Worm (Caenorhabditis elegans) whole organism, young adult: ENCODE measurements around the gene srv-4.

Experiments used
- B0019.2 ChIP-seq: fragments of 200-800 bp; sonication (Bioruptor generic); conservative IDR thresholded peaks from 2 replicates; pipeline ENCODE4 v1.3.6; 2022; ENCODE audit warnings: missing genetic modification reagents, missing genetic modification characterization, missing compliant biosample characterization
- B0336.3 ChIP-seq: fragments of 200-800 bp; sonication (Bioruptor generic); IDR thresholded peaks from 2 replicates; pipeline ENCODE4 v1.3.6; 2022; ENCODE audit warnings: missing genetic modification characterization, missing compliant biosample characterization
- F23B12.7 ChIP-seq: sonication (generic microtip); optimal IDR thresholded peaks from 2 replicates; lab custom pipeline; 2017; ENCODE audit warnings: missing genetic modification characterization, mild to moderate bottlenecking, missing compliant biosample characterization, antibody characterized with exemption, moderate library complexity; ENCODE audit not compliant: insufficient read depth
- F33H1.4 ChIP-seq: fragments of 200-800 bp; sonication (Bioruptor generic); IDR thresholded peaks from 2 replicates; pipeline ENCODE4 v1.3.6; 2022; ENCODE audit warnings: missing genetic modification reagents, missing genetic modification characterization, missing compliant biosample characterization
- F49E8.2 ChIP-seq: sonication (generic microtip); optimal IDR thresholded peaks from 3 replicates; lab custom pipeline; 2017; ENCODE audit warnings: missing genetic modification characterization, mild to moderate bottlenecking, missing compliant biosample characterization, antibody characterized with exemption, moderate library complexity; ENCODE audit not compliant: insufficient read depth
- K12H6.12 ChIP-seq: fragments of 200-800 bp; sonication (Bioruptor generic); optimal IDR thresholded peaks from 2 replicates; lab custom pipeline; 2018; ENCODE audit warnings: mild to moderate bottlenecking, missing genetic modification characterization, missing compliant biosample characterization
- Y56A3A.18 ChIP-seq: fragments of 200-800 bp; sonication (Bioruptor generic); IDR thresholded peaks from 2 replicates; pipeline ENCODE4 v1.3.6; 2022; ENCODE audit warnings: missing genetic modification reagents, missing genetic modification characterization, missing compliant biosample characterization
- aptf-2 ChIP-seq: fragments of 200-800 bp; sonication (Bioruptor generic); conservative IDR thresholded peaks from 2 replicates; pipeline ENCODE4 v1.3.6; 2022; ENCODE audit warnings: missing genetic modification reagents, missing genetic modification characterization, missing compliant biosample characterization
- aptf-3 ChIP-seq: fragments of 200-800 bp; sonication (Bioruptor generic); IDR thresholded peaks from 2 replicates; pipeline ENCODE4 v1.3.6; 2022; ENCODE audit warnings: missing genetic modification characterization, missing compliant biosample characterization
- ccch-3 ChIP-seq: fragments of 200-800 bp; sonication (Bioruptor generic); optimal IDR thresholded peaks from 2 replicates; lab custom pipeline; 2018; ENCODE audit warnings: mild to moderate bottlenecking, missing genetic modification characterization, missing compliant biosample characterization
- cebp-1 ChIP-seq, 2 experiments: fragments of 200-800 bp in 1 of 2; sonication (Bioruptor generic) in 1 of 2; sonication (generic microtip) in 1 of 2; IDR thresholded peaks in 1 of 2; optimal IDR thresholded peaks in 1 of 2; 2 replicates each; pipeline versions ENCODE4 v1.3.6 to Lab custom; 2017 to 2022; ENCODE audit warnings: missing compliant biosample characterization in 2 of 2, missing genetic modification characterization in 2 of 2, mild to moderate bottlenecking in 1 of 2, missing genetic modification reagents in 1 of 2, moderate library complexity in 1 of 2
- cebp-2 ChIP-seq: fragments of 200-800 bp; sonication (Bioruptor generic); IDR thresholded peaks from 2 replicates; pipeline ENCODE4 v1.3.6; 2022; ENCODE audit warnings: missing genetic modification characterization, missing compliant biosample characterization
- ceh-27 ChIP-seq: fragments of 200-800 bp; sonication (Bioruptor generic); optimal IDR thresholded peaks from 2 replicates; lab custom pipeline; 2018; ENCODE audit warnings: mild to moderate bottlenecking, missing genetic modification characterization, moderate library complexity, missing compliant biosample characterization
- ceh-40 ChIP-seq: fragments of 200-800 bp; sonication (Bioruptor generic); IDR thresholded peaks from 2 replicates; pipeline ENCODE4 v1.3.6; 2022; ENCODE audit warnings: missing genetic modification characterization, missing compliant biosample characterization
- dpff-1 ChIP-seq: sonication (generic microtip); optimal IDR thresholded peaks from 2 replicates; lab custom pipeline; 2017; ENCODE audit warnings: mild to moderate bottlenecking, missing genetic modification characterization, missing compliant biosample characterization
- dpl-1 ChIP-seq: fragments of 150-350 bp; optimal IDR thresholded peaks from 2 replicates; lab custom pipeline; 2014; ENCODE audit warnings: missing biosample characterization, missing genetic modification reagents, missing genetic modification characterization
- egl-18 ChIP-seq: fragments of 200-800 bp; sonication (Bioruptor generic); IDR thresholded peaks from 2 replicates; pipeline ENCODE4 v1.3.6; 2022; ENCODE audit warnings: missing genetic modification reagents, missing genetic modification characterization, missing compliant biosample characterization
- egrh-3 ChIP-seq: fragments of 200-800 bp; sonication (Bioruptor generic); IDR thresholded peaks from 2 replicates; pipeline ENCODE4 v1.3.6; 2022; ENCODE audit warnings: missing genetic modification reagents, missing genetic modification characterization, missing compliant biosample characterization
- ekl-4 ChIP-seq: fragments of 200-800 bp; sonication (Bioruptor generic); IDR thresholded peaks from 2 replicates; pipeline ENCODE4 v1.3.6; 2022; ENCODE audit warnings: missing genetic modification reagents, missing genetic modification characterization, missing compliant biosample characterization
- ets-4 ChIP-seq: fragments of 200-800 bp; sonication (Bioruptor generic); optimal IDR thresholded peaks from 2 replicates; lab custom pipeline; 2018; ENCODE audit warnings: mild to moderate bottlenecking, missing genetic modification characterization, missing compliant biosample characterization
- hlh-12 ChIP-seq: sonication (generic microtip); optimal IDR thresholded peaks from 2 replicates; lab custom pipeline; 2016; ENCODE audit warnings: missing genetic modification characterization, missing compliant biosample characterization
- hrde-1 ChIP-seq: sonication (generic microtip); optimal IDR thresholded peaks from 2 replicates; lab custom pipeline; 2016; ENCODE audit warnings: missing genetic modification characterization, mild to moderate bottlenecking, missing compliant biosample characterization, moderate library complexity, missing genotype, missing genetic modification reagents, borderline replicate concordance
- hsf-1 ChIP-seq: fragments of 200-800 bp; sonication (Bioruptor generic); IDR thresholded peaks from 2 replicates; pipeline ENCODE4 v1.3.6; 2022; ENCODE audit warnings: missing genetic modification reagents, missing genetic modification characterization, missing compliant biosample characterization
- lir-1 ChIP-seq: fragments of 200-800 bp; sonication (Bioruptor generic); conservative IDR thresholded peaks from 2 replicates; pipeline ENCODE4 v1.3.6; 2022; ENCODE audit warnings: missing genetic modification reagents, missing genetic modification characterization, missing compliant biosample characterization
- madf-3 ChIP-seq: fragments of 200-800 bp; sonication (Bioruptor generic); IDR thresholded peaks from 2 replicates; pipeline ENCODE4 v1.3.6; 2022; ENCODE audit warnings: missing genetic modification reagents, missing genetic modification characterization, missing compliant biosample characterization
- madf-8 ChIP-seq: fragments of 200-800 bp; sonication (Bioruptor generic); conservative IDR thresholded peaks from 2 replicates; pipeline ENCODE4 v1.3.6; 2022; ENCODE audit warnings: missing genetic modification reagents, missing genetic modification characterization, missing compliant biosample characterization
- mcd-1 ChIP-seq: fragments of 200-800 bp; sonication (Bioruptor generic); IDR thresholded peaks from 2 replicates; pipeline ENCODE4 v1.3.6; 2022; ENCODE audit warnings: missing genetic modification reagents, missing genetic modification characterization, missing compliant biosample characterization
- mel-28 ChIP-seq: sonication (generic microtip); optimal IDR thresholded peaks from 2 replicates; lab custom pipeline; 2016; ENCODE audit warnings: borderline replicate concordance, mild to moderate bottlenecking, missing genetic modification characterization, missing compliant biosample characterization
- mes-4 ChIP-seq: sonication (generic microtip); optimal IDR thresholded peaks from 2 replicates; lab custom pipeline; 2016; ENCODE audit warnings: missing genotype, missing genetic modification characterization, missing compliant biosample characterization
- nfya-2 ChIP-seq: fragments of 200-800 bp; sonication (Bioruptor generic); IDR thresholded peaks from 2 replicates; pipeline ENCODE4 v1.3.6; 2022; ENCODE audit warnings: missing genetic modification reagents, missing genetic modification characterization, missing compliant biosample characterization
- nhr-27 ChIP-seq: fragments of 200-800 bp; sonication (Bioruptor generic); optimal IDR thresholded peaks from 2 replicates; lab custom pipeline; 2018; ENCODE audit warnings: mild to moderate bottlenecking, missing genetic modification characterization, moderate library complexity, missing compliant biosample characterization
- nhr-90 ChIP-seq: sonication (generic microtip); optimal IDR thresholded peaks from 2 replicates; lab custom pipeline; 2016; ENCODE audit warnings: missing genotype, mild to moderate bottlenecking, missing genetic modification characterization, missing compliant biosample characterization
- pbrm-1 ChIP-seq: fragments of 200-800 bp; sonication (Bioruptor generic); IDR thresholded peaks from 2 replicates; pipeline ENCODE4 v1.3.6; 2022; ENCODE audit warnings: missing genetic modification reagents, missing genetic modification characterization, missing compliant biosample characterization
- repo-1 ChIP-seq: sonication (generic microtip); optimal IDR thresholded peaks from 2 replicates; lab custom pipeline; 2017; ENCODE audit warnings: mild to moderate bottlenecking, missing genetic modification characterization, missing compliant biosample characterization
- snpc-1.3 ChIP-seq: sonication (generic microtip); optimal IDR thresholded peaks from 2 replicates; lab custom pipeline; 2017; ENCODE audit warnings: missing genetic modification characterization, mild to moderate bottlenecking, missing compliant biosample characterization, antibody characterized with exemption, moderate library complexity, missing genotype, missing genetic modification reagents; ENCODE audit not compliant: insufficient read depth
- somi-1 ChIP-seq: fragments of 200-800 bp; sonication (Bioruptor generic); optimal IDR thresholded peaks from 2 replicates; lab custom pipeline; 2018; ENCODE audit warnings: mild to moderate bottlenecking, missing genetic modification characterization, missing compliant biosample characterization
- unc-130 ChIP-seq: sonication (generic microtip); optimal IDR thresholded peaks from 2 replicates; lab custom pipeline; 2016; ENCODE audit warnings: missing genetic modification reagents, missing genetic modification characterization, missing compliant biosample characterization
- unc-62 ChIP-seq: fragments of 150-350 bp; optimal IDR thresholded peaks from 2 replicates; lab custom pipeline; 2014; ENCODE audit warnings: missing biosample characterization, missing genetic modification reagents, missing genetic modification characterization
- zim-3 ChIP-seq: sonication (generic microtip); optimal IDR thresholded peaks from 2 replicates; lab custom pipeline; 2017; ENCODE audit warnings: mild to moderate bottlenecking, missing genetic modification characterization, moderate library complexity, missing compliant biosample characterization
- ztf-25 ChIP-seq: fragments of 200-800 bp; sonication (Bioruptor generic); IDR thresholded peaks from 2 replicates; pipeline ENCODE4 v1.3.6; 2022; ENCODE audit warnings: missing genetic modification reagents, missing genetic modification characterization, missing compliant biosample characterization
- ztf-26 ChIP-seq: sonication (generic microtip); optimal IDR thresholded peaks from 2 replicates; lab custom pipeline; 2017; ENCODE audit warnings: missing genetic modification characterization, missing compliant biosample characterization
- ztf-28 ChIP-seq: fragments of 200-800 bp; sonication (Bioruptor generic); IDR thresholded peaks from 2 replicates; pipeline ENCODE4 v1.3.6; 2022; ENCODE audit warnings: missing genetic modification reagents, missing genetic modification characterization, missing compliant biosample characterization
- ztf-6 ChIP-seq: fragments of 200-800 bp; sonication (Bioruptor generic); IDR thresholded peaks from 2 replicates; pipeline ENCODE4 v1.3.6; 2022; ENCODE audit warnings: missing genetic modification reagents, missing genetic modification characterization, missing compliant biosample characterization

srv-4 gene

ce11 chrIV:4318056-4318455 lies 29.8 kb upstream of the srv-4 start:
- TF ChIP-seq zim-3 (tag; lab: Kevin White, UChicago) = no peak
- TF ChIP-seq cebp-1 (GFP tag; IDR thresholded peaks at IDR 0.05; lab: Robert Waterston, UW) = peak; percentile 77
- peak; percentile 95 for TF ChIP-seq cebp-1 (tag; optimal IDR thresholded peaks at IDR 0.05; lab: Kevin White, UChicago)

- no peak for TF ChIP-seq ets-4 (GFP tag; lab: Kevin White, UChicago)
- peak; percentile 75 for TF ChIP-seq cebp-1 (GFP tag; IDR thresholded peaks at IDR 0.05; lab: Robert Waterston, UW)
- peak; percentile 79 for TF ChIP-seq cebp-1 (tag; optimal IDR thresholded peaks at IDR 0.05; lab: Kevin White, UChicago)
Observed at ce11 chrIV:4317638-4318037, 29.4 kb upstream of the srv-4 start.

- TF ChIP-seq egl-18 = no peak
- no peak for TF ChIP-seq lir-1
- TF ChIP-seq F49E8.2 (tag; lab: Kevin White, UChicago) = peak; percentile 3
- TF ChIP-seq madf-3 = no peak
- no peak for TF ChIP-seq unc-130 (GFP tag; lab: Kevin White, UChicago)
- TF ChIP-seq ceh-27 (GFP tag; lab: Kevin White, UChicago) = no peak
- no peak for TF ChIP-seq snpc-1.3 (tag; lab: Kevin White, UChicago)
- no peak for TF ChIP-seq ccch-3
- no peak for TF ChIP-seq ceh-40
- TF ChIP-seq ztf-6 = no peak
- TF ChIP-seq K12H6.12 (tag; lab: Kevin White, UChicago) = no peak
- TF ChIP-seq B0019.2 (GFP tag; lab: Robert Waterston, UW) = no peak
- TF ChIP-seq F23B12.7 = no peak
- TF ChIP-seq ztf-25 (GFP tag; lab: Robert Waterston, UW) = no peak
- no peak for TF ChIP-seq cebp-1 (GFP tag; IDR thresholded peaks at IDR 0.05; lab: Robert Waterston, UW)
- no peak for TF ChIP-seq cebp-1 (tag; optimal IDR thresholded peaks at IDR 0.05; lab: Kevin White, UChicago)
- no peak for TF ChIP-seq egrh-3 (GFP tag; lab: Robert Waterston, UW)
- no peak for TF ChIP-seq nhr-90
- peak; percentile 63; the same call in 1 of the 2 replicates for TF ChIP-seq nfya-2
- no peak for TF ChIP-seq mcd-1
- no peak for TF ChIP-seq mes-4 (tag; lab: Kevin White, UChicago)
- peak; percentile 5; the same call in 1 of the 2 replicates for TF ChIP-seq F33H1.4 (GFP tag; lab: Robert Waterston, UW)
- TF ChIP-seq ztf-28 (GFP tag; lab: Robert Waterston, UW) = no peak
- no peak for TF ChIP-seq repo-1 (tag; lab: Kevin White, UChicago)
- TF ChIP-seq hrde-1 (tag; lab: Kevin White, UChicago) = no peak
- 0 out of 2 replicates have a peak, but pooled peaks have one; percentile 9 for TF ChIP-seq B0336.3 (GFP tag; lab: Robert Waterston, UW)
- TF ChIP-seq aptf-2 (GFP tag; lab: Robert Waterston, UW) = no peak
- TF ChIP-seq cebp-2 (GFP tag; lab: Robert Waterston, UW) = no peak
- TF ChIP-seq nhr-27 (tag; lab: Kevin White, UChicago) = no peak
- TF ChIP-seq ztf-26 = no peak
- TF ChIP-seq dpff-1 (tag; lab: Kevin White, UChicago) = peak; percentile 33
- no peak for TF ChIP-seq hlh-12 (tag; lab: Kevin White, UChicago)
- 0 out of 2 replicates have a peak, but pooled peaks have one; percentile 36 for TF ChIP-seq hsf-1
- no peak for TF ChIP-seq madf-8 (GFP tag; lab: Robert Waterston, UW)
- TF ChIP-seq aptf-3 (GFP tag; lab: Robert Waterston, UW) = no peak
- 0 out of 2 replicates have a peak, but pooled peaks have one; percentile 30 for TF ChIP-seq pbrm-1 (GFP tag; lab: Robert Waterston, UW)
- no peak for TF ChIP-seq mel-28 (tag; lab: Kevin White, UChicago)
- TF ChIP-seq dpl-1 (GFP tag; lab: Kevin White, UChicago) = no peak
- TF ChIP-seq ekl-4 (GFP tag; lab: Robert Waterston, UW) = peak; percentile 47; the same call in 1 of the 2 replicates
- TF ChIP-seq somi-1 (GFP tag; lab: Kevin White, UChicago) = no peak
- TF ChIP-seq Y56A3A.18 (GFP tag; lab: Robert Waterston, UW) = no peak
- TF ChIP-seq unc-62 = no peak
Observed at ce11 chrIV:4316813-4317408, 28.7 kb upstream of the srv-4 start, which contains the start of gene Y24D9B.1. Gene Y24D9B.1, plus strand, starts transcription at chrIV:4317358.
